Fruit fly (Drosophila melanogaster): Measurements from ENCODE around the gene CG13005.

Gene CG13005

DNA sequence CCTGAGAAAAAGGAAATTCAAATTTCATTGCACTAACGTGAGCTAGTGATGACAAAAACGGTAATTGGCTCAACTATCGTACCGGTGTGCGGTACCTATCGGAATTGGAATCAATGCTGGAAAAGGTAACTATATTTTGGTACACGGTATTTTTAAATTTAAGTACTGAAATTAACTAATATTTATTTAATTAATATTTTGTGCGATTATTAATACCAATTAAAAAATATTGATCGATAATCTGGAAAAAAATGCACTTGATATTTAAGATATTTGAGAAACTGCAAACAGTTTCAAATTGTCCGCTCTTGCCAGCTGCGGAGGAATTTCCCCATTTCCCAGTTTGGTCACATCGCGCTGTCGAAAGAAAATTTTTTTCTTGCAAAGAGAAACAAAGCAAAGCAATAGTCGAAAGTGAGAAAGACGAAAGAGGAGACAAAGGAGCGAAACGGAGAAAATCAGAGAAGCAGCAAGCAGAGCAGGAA, 16.0 kb upstream of the CG13005 start (continued):
- TF ChIP-seq Dll (GFP tag; IDR thresholded peaks at IDR 0.05; ENCODE audit: partially characterized antibody) (peak; percentile 67; the same call in 2 of the 4 replicates), Ptx1 (GFP tag; IDR thresholded peaks at IDR 0.05) (no peak), gem (tag; optimal IDR thresholded peaks at IDR 0.05) (peak; percentile 8), CG13624 (GFP tag; optimal IDR thresholded peaks at IDR 0.05) (no peak), CG12391 (tag; optimal IDR thresholded peaks at IDR 0.05) (peak; percentile 32), sob (GFP tag; IDR thresholded peaks at IDR 0.05) (0 out of 2 replicates have a peak, but pooled peaks have one; percentile 26), slbo (GFP tag; IDR thresholded peaks at IDR 0.05) (peak; percentile 68), CG7987 (GFP tag; optimal IDR thresholded peaks at IDR 0.05) (no peak), bigmax (GFP tag; optimal IDR thresholded peaks at IDR 0.05) (no peak), ssp (GFP tag; IDR thresholded peaks at IDR 0.05) (no peak), nerfin-1 (tag; optimal IDR thresholded peaks at IDR 0.05) (peak; percentile 5), CG7963 (GFP tag; IDR thresholded peaks at IDR 0.05; ENCODE audit: partially characterized antibody) (0 out of 3 replicates have a peak, but pooled peaks have one; percentile 31), CG8924 (tag; optimal IDR thresholded peaks at IDR 0.05) (no peak), Mrtf (GFP tag; IDR thresholded peaks at IDR 0.05) (no peak), gt (GFP tag; IDR thresholded peaks at IDR 0.05) (no peak), hbn (GFP tag; IDR thresholded peaks at IDR 0.05; ENCODE audit: partially characterized antibody) (peak; percentile 29; the same call in 1 of the 2 replicates), Eip74EF (GFP tag; optimal IDR thresholded peaks at IDR 0.05) (no peak), CG17612 (GFP tag; IDR thresholded peaks at IDR 0.05) (no peak), maf-S (GFP tag; optimal IDR thresholded peaks at IDR 0.05) (no peak), jigr1 (GFP tag; IDR thresholded peaks at IDR 0.05) (no peak), zf30C (GFP tag; optimal IDR thresholded peaks at IDR 0.05) (no peak), BEAF-32 (GFP tag; optimal IDR thresholded peaks at IDR 0.05) (peak; percentile 76), CG17361 (GFP tag; IDR thresholded peaks at IDR 0.05) (0 out of 3 replicates have a peak, but pooled peaks have one; percentile 35), Sin3A (optimal IDR thresholded peaks at IDR 0.05) (peak; percentile 55), CG4820 (GFP tag; optimal IDR thresholded peaks at IDR 0.05) (no peak), CG10366 (GFP tag; IDR thresholded peaks at IDR 0.05) (no peak), CG2199 (GFP tag; IDR thresholded peaks at IDR 0.05) (no peak), nmo (GFP tag; optimal IDR thresholded peaks at IDR 0.05) (peak; percentile 28), fd96Cb (tag; optimal IDR thresholded peaks at IDR 0.05) (no peak), HLH4C (GFP tag; IDR thresholded peaks at IDR 0.05; ENCODE audit: partially characterized antibody) (0 out of 3 replicates have a peak, but pooled peaks have one; percentile 51), pita (GFP tag; optimal IDR thresholded peaks at IDR 0.05) (no peak), Hr3 (GFP tag; optimal IDR thresholded peaks at IDR 0.05) (no peak), Hmx (GFP tag; optimal IDR thresholded peaks at IDR 0.05) (no peak), CG9215 (GFP tag; IDR thresholded peaks at IDR 0.05) (0 out of 2 replicates have a peak, but pooled peaks have one; percentile 38), Lhr (GFP tag; optimal IDR thresholded peaks at IDR 0.05) (peak; percentile 14), cas (GFP tag; IDR thresholded peaks at IDR 0.05) (no peak), inv (GFP tag; IDR thresholded peaks at IDR 0.05; ENCODE audit: partially characterized antibody) (peak; percentile 51; the same call in 1 of the 2 replicates), CG7271 (tag; optimal IDR thresholded peaks at IDR 0.05) (no peak), wdn (GFP tag; IDR thresholded peaks at IDR 0.05) (no peak), CG11456 (GFP tag; IDR thresholded peaks at IDR 0.05) (no peak), Sry-δ (GFP tag; optimal IDR thresholded peaks at IDR 0.05) (peak; percentile 72), Med (GFP tag) (no peak), bbx (GFP tag; IDR thresholded peaks at IDR 0.05; ENCODE audit: partially characterized antibody) (peak; percentile 39; the same call in 1 of the 2 replicates), CG2712 (tag; optimal IDR thresholded peaks at IDR 0.05) (peak; percentile 21), BtbVII (GFP tag; optimal IDR thresholded peaks at IDR 0.05) (no peak), Lim3 (GFP tag; IDR thresholded peaks at IDR 0.05) (no peak), CG18011 (GFP tag; optimal IDR thresholded peaks at IDR 0.05) (no peak), Nf-YC (tag; optimal IDR thresholded peaks at IDR 0.05) (no peak), CTCF (GFP tag; optimal IDR thresholded peaks at IDR 0.05) (no peak), trem (tag; optimal IDR thresholded peaks at IDR 0.05) (peak; percentile 40)

All from whole organism, embryonic.